Worm (Caenorhabditis elegans) whole organism, young adult: Measurements from ENCODE around the gene D2063.1.

Experiments
- F49E8.2 ChIP-seq: sonication (generic microtip); optimal IDR thresholded peaks from 3 replicates; lab custom pipeline; 2017; ENCODE audit warnings: missing genetic modification characterization, mild to moderate bottlenecking, missing compliant biosample characterization, antibody characterized with exemption, moderate library complexity; ENCODE audit not compliant: insufficient read depth
- K12H6.12 ChIP-seq: fragments of 200-800 bp; sonication (Bioruptor generic); optimal IDR thresholded peaks from 2 replicates; lab custom pipeline; 2018; ENCODE audit warnings: mild to moderate bottlenecking, missing genetic modification characterization, missing compliant biosample characterization
- ama-1 ChIP-seq, 3 experiments: fragments of 150-350 bp in 1 of 3; sonication (generic microtip) in 2 of 3; optimal IDR thresholded peaks; 2 replicates each; lab custom pipeline; 2014 to 2018; ENCODE audit warnings: missing biosample characterization in 2 of 3, missing genetic modification characterization in 2 of 3, missing genetic modification reagents in 2 of 3
- cebp-2 ChIP-seq: fragments of 200-800 bp; sonication (Bioruptor generic); IDR thresholded peaks from 2 replicates; pipeline ENCODE4 v1.3.6; 2022; ENCODE audit warnings: missing genetic modification characterization, missing compliant biosample characterization
- hmg-20 ChIP-seq: fragments of 200-800 bp; sonication (Bioruptor generic); IDR thresholded peaks from 2 replicates; pipeline ENCODE4 v1.3.6; 2022; ENCODE audit warnings: missing genetic modification reagents, missing genetic modification characterization, missing compliant biosample characterization
- hsf-1 ChIP-seq: fragments of 200-800 bp; sonication (Bioruptor generic); IDR thresholded peaks from 2 replicates; pipeline ENCODE4 v1.3.6; 2022; ENCODE audit warnings: missing genetic modification reagents, missing genetic modification characterization, missing compliant biosample characterization
- lin-40 ChIP-seq: sonication (generic microtip); optimal IDR thresholded peaks from 2 replicates; lab custom pipeline; 2016; ENCODE audit warnings: missing genetic modification characterization, mild to moderate bottlenecking, missing compliant biosample characterization, missing genotype, missing genetic modification reagents
- mxl-1 ChIP-seq: sonication (generic microtip); optimal IDR thresholded peaks from 2 replicates; lab custom pipeline; 2016; ENCODE audit warnings: missing genetic modification characterization, missing compliant biosample characterization
- nfyb-1 ChIP-seq: fragments of 200-800 bp; sonication (Bioruptor generic); IDR thresholded peaks from 2 replicates; pipeline ENCODE4 v1.3.6; 2022; ENCODE audit warnings: missing genetic modification reagents, missing genetic modification characterization, missing compliant biosample characterization
- nhr-27 ChIP-seq: fragments of 200-800 bp; sonication (Bioruptor generic); optimal IDR thresholded peaks from 2 replicates; lab custom pipeline; 2018; ENCODE audit warnings: mild to moderate bottlenecking, missing genetic modification characterization, moderate library complexity, missing compliant biosample characterization
- unc-62 ChIP-seq: fragments of 150-350 bp; optimal IDR thresholded peaks from 2 replicates; lab custom pipeline; 2014; ENCODE audit warnings: missing biosample characterization, missing genetic modification reagents, missing genetic modification characterization

ce11 chrV:4364517-4364916 is 37.6 kb downstream of the D2063.1 start, which contains the start of gene grl-13:
- no peak for TF ChIP-seq hmg-20 (GFP tag; lab: Robert Waterston, UW)
- no peak for TF ChIP-seq K12H6.12 (tag; lab: Kevin White, UChicago)
- TF ChIP-seq hsf-1 (GFP tag; lab: Robert Waterston, UW), result no peak
- TF ChIP-seq unc-62 (GFP tag; lab: Kevin White, UChicago), result no peak
- TF ChIP-seq F49E8.2 (tag; lab: Kevin White, UChicago), result no peak
- no peak for TF ChIP-seq ama-1 (optimal IDR thresholded peaks at IDR 0.05; lab: Kevin White, UChicago)
- TF ChIP-seq ama-1 (GFP tag; optimal IDR thresholded peaks at IDR 0.05; lab: Kevin White, UChicago), result no peak
- TF ChIP-seq lin-40 (tag; lab: Kevin White, UChicago), result no peak
- no peak for TF ChIP-seq nfyb-1
- no peak for TF ChIP-seq mxl-1
- no peak for TF ChIP-seq nhr-27 (tag; lab: Kevin White, UChicago)
- TF ChIP-seq cebp-2, result no peak
